Worm (Caenorhabditis elegans) whole organism, mixed stage, embryonic: Measurements from ENCODE around the gene fos-1.

Experiments
- M03D4.4 ChIP-seq: sonication (generic microtip); optimal IDR thresholded peaks from 2 replicates; lab custom pipeline; 2017; ENCODE audit warnings: mild to moderate bottlenecking, missing genetic modification characterization, missing compliant biosample characterization
- bed-3 ChIP-seq: fragments of 200-800 bp; sonication (Bioruptor generic); optimal IDR thresholded peaks from 3 replicates; lab custom pipeline; 2018; ENCODE audit warnings: mild to moderate bottlenecking, missing genetic modification characterization, moderate library complexity, missing compliant biosample characterization
- blmp-1 ChIP-seq: fragments of 150-350 bp; optimal IDR thresholded peaks from 2 replicates; lab custom pipeline; 2014; ENCODE audit warnings: missing biosample characterization, missing genetic modification characterization
- ceh-39 ChIP-seq: fragments of 150-350 bp; optimal IDR thresholded peaks from 2 replicates; lab custom pipeline; 2014; ENCODE audit warnings: missing biosample characterization, missing genetic modification characterization
- ceh-43 ChIP-seq: fragments of 200-800 bp; sonication (Bioruptor generic); optimal IDR thresholded peaks from 2 replicates; lab custom pipeline; 2018; ENCODE audit warnings: mild to moderate bottlenecking, missing genetic modification characterization, moderate library complexity, missing compliant biosample characterization
- ceh-83 ChIP-seq: fragments of 200-800 bp; sonication (Bioruptor generic); optimal IDR thresholded peaks from 2 replicates; lab custom pipeline; 2018; ENCODE audit warnings: mild to moderate bottlenecking, missing genetic modification characterization, missing compliant biosample characterization
- ces-1 ChIP-seq: fragments of 150-350 bp; optimal IDR thresholded peaks from 2 replicates; lab custom pipeline; 2014; ENCODE audit warnings: missing biosample characterization, missing genetic modification reagents, missing genetic modification characterization
- cnd-1 ChIP-seq: fragments of 200-800 bp; sonication (Bioruptor generic); optimal IDR thresholded peaks from 2 replicates; lab custom pipeline; 2018; ENCODE audit warnings: mild to moderate bottlenecking, missing genetic modification characterization, missing compliant biosample characterization
- drap-1 ChIP-seq: fragments of 200-800 bp; sonication (Bioruptor generic); optimal IDR thresholded peaks from 3 replicates; lab custom pipeline; 2018; ENCODE audit warnings: mild to moderate bottlenecking, missing genetic modification characterization, missing compliant biosample characterization
- elt-1 ChIP-seq: sonication (generic microtip); optimal IDR thresholded peaks from 2 replicates; lab custom pipeline; 2017; ENCODE audit warnings: missing genetic modification characterization, mild to moderate bottlenecking, missing compliant biosample characterization, antibody characterized with exemption, moderate library complexity, borderline replicate concordance; ENCODE audit not compliant: insufficient read depth
- elt-3 ChIP-seq: fragments of 150-350 bp; optimal IDR thresholded peaks from 2 replicates; lab custom pipeline; 2014; ENCODE audit warnings: missing biosample characterization, missing genetic modification characterization
- ham-2 ChIP-seq: fragments of 200-800 bp; sonication (Bioruptor generic); optimal IDR thresholded peaks from 2 replicates; lab custom pipeline; 2018; ENCODE audit warnings: mild to moderate bottlenecking, missing genetic modification characterization, missing compliant biosample characterization
- hlh-1 ChIP-seq: fragments of 150-350 bp; optimal IDR thresholded peaks from 2 replicates; lab custom pipeline; 2014; ENCODE audit warnings: missing biosample characterization, missing genetic modification reagents, missing genetic modification characterization
- lin-32 ChIP-seq: fragments of 200-800 bp; sonication (Bioruptor generic); optimal IDR thresholded peaks from 2 replicates; lab custom pipeline; 2018; ENCODE audit warnings: mild to moderate bottlenecking, missing genetic modification characterization, missing compliant biosample characterization
- mab-5 ChIP-seq: fragments of 150-350 bp; optimal IDR thresholded peaks from 2 replicates; lab custom pipeline; 2014; ENCODE audit warnings: missing biosample characterization, missing genetic modification characterization
- mep-1 ChIP-seq: fragments of 150-350 bp; optimal IDR thresholded peaks from 2 replicates; lab custom pipeline; 2017; ENCODE audit warnings: missing biosample characterization, missing genetic modification reagents, missing genetic modification characterization, inconsistent platforms
- nhr-12 ChIP-seq: fragments of 150-350 bp; optimal IDR thresholded peaks from 2 replicates; lab custom pipeline; 2014; ENCODE audit warnings: missing biosample characterization, missing genetic modification characterization
- nhr-2 ChIP-seq: fragments of 150-350 bp; optimal IDR thresholded peaks from 2 replicates; lab custom pipeline; 2014; ENCODE audit warnings: missing biosample characterization, missing genetic modification characterization
- nhr-237 ChIP-seq: fragments of 150-350 bp; optimal IDR thresholded peaks from 2 replicates; lab custom pipeline; 2014; ENCODE audit warnings: missing biosample characterization, missing genetic modification characterization
- nhr-28 ChIP-seq: fragments of 150-350 bp; optimal IDR thresholded peaks from 2 replicates; lab custom pipeline; 2014; ENCODE audit warnings: missing biosample characterization, missing genetic modification characterization
- pha-4 ChIP-seq: fragments of 150-350 bp; optimal IDR thresholded peaks from 2 replicates; lab custom pipeline; 2018; ENCODE audit warnings: missing biosample characterization, missing genetic modification reagents, missing genetic modification characterization
- sem-2 ChIP-seq: fragments of 200-800 bp; sonication (Bioruptor generic); optimal IDR thresholded peaks from 2 replicates; lab custom pipeline; 2018; ENCODE audit warnings: mild to moderate bottlenecking, missing genetic modification characterization, missing compliant biosample characterization
- snpc-4 ChIP-seq: fragments of 150-350 bp; optimal IDR thresholded peaks from 2 replicates; lab custom pipeline; 2014; ENCODE audit warnings: missing biosample characterization, missing genetic modification characterization
- sptf-1 ChIP-seq: sonication (generic microtip); optimal IDR thresholded peaks from 2 replicates; lab custom pipeline; 2017; ENCODE audit warnings: mild to moderate bottlenecking, missing genetic modification characterization, moderate library complexity, missing compliant biosample characterization
- tbx-8 ChIP-seq: fragments of 200-800 bp; sonication (Bioruptor generic); optimal IDR thresholded peaks from 2 replicates; lab custom pipeline; 2018; ENCODE audit warnings: mild to moderate bottlenecking, missing genetic modification characterization, moderate library complexity, missing compliant biosample characterization
- unc-120 ChIP-seq: sonication (generic microtip); optimal IDR thresholded peaks from 2 replicates; lab custom pipeline; 2017; ENCODE audit warnings: missing genetic modification characterization, missing compliant biosample characterization; ENCODE audit not compliant: poor library complexity, severe bottlenecking
- unc-39 ChIP-seq: fragments of 150-350 bp; optimal IDR thresholded peaks from 2 replicates; lab custom pipeline; 2014; ENCODE audit warnings: missing biosample characterization, missing genetic modification characterization
- unc-62 ChIP-seq: fragments of 150-350 bp; optimal IDR thresholded peaks from 2 replicates; lab custom pipeline; 2014; ENCODE audit warnings: missing biosample characterization, missing genetic modification reagents, missing genetic modification characterization
- ztf-11 ChIP-seq: fragments of 150-350 bp; optimal IDR thresholded peaks from 2 replicates; lab custom pipeline; 2014; ENCODE audit warnings: missing biosample characterization, missing genetic modification characterization

Gene fos-1

ce11 chrV:6043275-6044271 lies 40.2 kb downstream of the fos-1 start, which contains the start of gene cpi-2:
cpi-2 (plus strand) TSS chrV:6044062.
- TF ChIP-seq unc-120 (tag; lab: Kevin White, UChicago): peak; percentile 50
- peak; percentile 71 for TF ChIP-seq pha-4
- peak; percentile 65 for TF ChIP-seq ceh-39 (tag; lab: Kevin White, UChicago)
- TF ChIP-seq ces-1: peak; percentile 24
- peak; percentile 8 for TF ChIP-seq mep-1 (tag; lab: Kevin White, UChicago)
- no peak for TF ChIP-seq sem-2 (GFP tag; lab: Kevin White, UChicago)
- TF ChIP-seq elt-3 (tag; lab: Kevin White, UChicago): no peak
- TF ChIP-seq, all 35 proteins: peak for 5

ce11 chrV:6044448-6044847 lies 41.0 kb downstream of the fos-1 start:
- TF ChIP-seq hlh-1 (tag; lab: Kevin White, UChicago) (no peak), drap-1 (GFP tag; lab: Kevin White, UChicago) (no peak), nhr-28 (tag; lab: Kevin White, UChicago) (no peak), nhr-2 (tag; lab: Kevin White, UChicago) (no peak), blmp-1 (tag; lab: Kevin White, UChicago) (no peak), cnd-1 (tag; lab: Kevin White, UChicago) (no peak), tbx-8 (no peak), pha-4 (no peak), ceh-43 (GFP tag; lab: Kevin White, UChicago) (no peak), ces-1 (no peak), ztf-11 (tag; lab: Kevin White, UChicago) (no peak), unc-62 (GFP tag; lab: Kevin White, UChicago) (no peak)

ce11 chrV:6044853-6045594 lies 41.6 kb downstream of the fos-1 start, which contains the start of gene R01B10.3:
R01B10.3 (minus strand) TSS chrV:6045129.
- no peak for TF ChIP-seq nhr-28 (tag; lab: Kevin White, UChicago)
- TF ChIP-seq elt-1 (tag; lab: Kevin White, UChicago): no peak
- TF ChIP-seq ztf-11 (tag; lab: Kevin White, UChicago): no peak
- TF ChIP-seq drap-1 (GFP tag; lab: Kevin White, UChicago): no peak
- no peak for TF ChIP-seq pha-4
- no peak for TF ChIP-seq cnd-1 (tag; lab: Kevin White, UChicago)

DNA sequence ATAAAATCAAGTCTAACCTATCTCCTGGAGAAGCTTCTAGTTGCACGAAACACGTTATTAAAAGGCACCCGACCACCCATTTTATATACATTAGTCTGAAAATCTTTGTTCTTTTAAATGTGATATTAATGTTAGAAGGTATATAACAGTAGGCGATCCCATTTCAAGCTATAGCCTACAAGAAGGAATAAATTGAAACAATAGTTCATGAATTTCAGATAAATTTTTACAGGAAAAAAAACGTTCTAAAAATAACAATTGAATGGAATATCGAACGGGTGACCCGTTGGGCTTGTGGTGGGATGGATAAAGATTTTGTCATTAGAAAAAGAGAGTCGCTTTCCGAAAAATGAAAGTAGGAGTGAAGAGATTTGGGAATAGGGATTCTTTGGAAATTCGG lies 44.4 kb downstream of the fos-1 start, which contains the start of gene pgap-3:
pgap-3 (minus strand) TSS at position 101 of the 400 bp plus-strand sequence.
- TF ChIP-seq bed-3 (no peak), sem-2 (GFP tag; lab: Kevin White, UChicago) (no peak), drap-1 (GFP tag; lab: Kevin White, UChicago) (no peak), ztf-11 (tag; lab: Kevin White, UChicago) (no peak), snpc-4 (tag; lab: Kevin White, UChicago) (no peak), nhr-237 (no peak), tbx-8 (no peak), ceh-39 (tag; lab: Kevin White, UChicago) (no peak), ham-2 (no peak), blmp-1 (tag; lab: Kevin White, UChicago) (no peak), pha-4 (no peak), ceh-43 (GFP tag; lab: Kevin White, UChicago) (no peak), elt-1 (tag; lab: Kevin White, UChicago) (no peak), lin-32 (GFP tag; lab: Kevin White, UChicago) (no peak), unc-62 (GFP tag; lab: Kevin White, UChicago) (no peak)

- TF ChIP-seq ceh-83 (GFP tag; lab: Kevin White, UChicago): no peak
- TF ChIP-seq M03D4.4 (tag; lab: Kevin White, UChicago): no peak
- no peak for TF ChIP-seq pha-4
- TF ChIP-seq tbx-8: no peak
- no peak for TF ChIP-seq nhr-237
- no peak for TF ChIP-seq nhr-2 (tag; lab: Kevin White, UChicago)
- TF ChIP-seq nhr-12 (tag; lab: Kevin White, UChicago): no peak
- TF ChIP-seq elt-3 (tag; lab: Kevin White, UChicago): no peak
- no peak for TF ChIP-seq mab-5 (tag; lab: Kevin White, UChicago)
- no peak for TF ChIP-seq sptf-1 (tag; lab: Kevin White, UChicago)
- no peak for TF ChIP-seq lin-32 (GFP tag; lab: Kevin White, UChicago)
- no peak for TF ChIP-seq unc-39 (tag; lab: Kevin White, UChicago)
- TF ChIP-seq ceh-43 (GFP tag; lab: Kevin White, UChicago): no peak
These were observed 47.8 kb downstream of the fos-1 start, which contains the start of gene jamp-1 for ce11 chrV:6051159-6051558. jamp-1 (minus strand) TSS chrV:6051259.
